Worm (Caenorhabditis elegans) whole organism, early embryonic: ENCODE measurements around the gene C50B6.1.

Source experiments
- B0310.2 ChIP-seq: sonication (generic microtip); optimal IDR thresholded peaks from 2 replicates; lab custom pipeline; 2016; ENCODE audit warnings: mild to moderate bottlenecking, missing genetic modification characterization, missing compliant biosample characterization
- F13C5.2 ChIP-seq: sonication (generic microtip); optimal IDR thresholded peaks from 2 replicates; lab custom pipeline; 2017; ENCODE audit warnings: mild to moderate bottlenecking, missing genetic modification characterization, inconsistent platforms, missing compliant biosample characterization
- aly-1 ChIP-seq: sonication (generic microtip); optimal IDR thresholded peaks from 2 replicates; lab custom pipeline; 2016; ENCODE audit warnings: missing genetic modification characterization, missing compliant biosample characterization
- ama-1 ChIP-seq: fragments of 150-350 bp; optimal IDR thresholded peaks from 2 replicates; lab custom pipeline; 2014
- ceh-13 ChIP-seq: fragments of 200-800 bp; sonication (Bioruptor generic); optimal IDR thresholded peaks from 2 replicates; lab custom pipeline; 2018; ENCODE audit warnings: mild to moderate bottlenecking, missing genetic modification characterization, missing compliant biosample characterization
- ceh-36 ChIP-seq: sonication (generic microtip); optimal IDR thresholded peaks from 2 replicates; lab custom pipeline; 2016; ENCODE audit warnings: missing genetic modification characterization, inconsistent platforms, missing compliant biosample characterization
- ets-7 ChIP-seq: sonication (generic microtip); optimal IDR thresholded peaks from 2 replicates; lab custom pipeline; 2016; ENCODE audit warnings: missing genotype, missing genetic modification characterization, missing compliant biosample characterization
- flt-1 ChIP-seq: fragments of 200-800 bp; sonication (Bioruptor generic); IDR thresholded peaks from 2 replicates; pipeline ENCODE4 v1.3.6; 2022; ENCODE audit warnings: missing genetic modification characterization, missing compliant biosample characterization
- hmbx-1 ChIP-seq: sonication (generic microtip); optimal IDR thresholded peaks from 2 replicates; lab custom pipeline; 2016; ENCODE audit warnings: mild to moderate bottlenecking, missing genetic modification characterization, missing compliant biosample characterization
- hmg-4 ChIP-seq: fragments of 200-800 bp; sonication (Bioruptor generic); optimal IDR thresholded peaks from 2 replicates; lab custom pipeline; 2018; ENCODE audit warnings: mild to moderate bottlenecking, missing genetic modification characterization, missing compliant biosample characterization
- hnd-1 ChIP-seq: sonication (generic microtip); optimal IDR thresholded peaks from 2 replicates; lab custom pipeline; 2016; ENCODE audit warnings: missing genetic modification characterization, missing compliant biosample characterization
- pes-1 ChIP-seq: fragments of 200-800 bp; sonication (Bioruptor generic); IDR thresholded peaks from 2 replicates; pipeline ENCODE4 v1.3.6; 2022; ENCODE audit warnings: missing genetic modification reagents, missing genetic modification characterization, missing compliant biosample characterization
- scrt-1 ChIP-seq: fragments of 200-800 bp; sonication (Bioruptor generic); IDR thresholded peaks from 2 replicates; pipeline ENCODE4 v1.3.6; 2022; ENCODE audit warnings: missing genetic modification characterization, missing compliant biosample characterization
- sea-1 ChIP-seq: fragments of 200-800 bp; sonication (Bioruptor generic); conservative IDR thresholded peaks from 2 replicates; pipeline ENCODE4 v1.3.6; 2022; ENCODE audit warnings: missing genetic modification characterization, missing compliant biosample characterization
- tbx-11 ChIP-seq: fragments of 200-800 bp; sonication (Bioruptor generic); IDR thresholded peaks from 2 replicates; pipeline ENCODE4 v1.3.6; 2022; ENCODE audit warnings: missing genetic modification characterization, missing compliant biosample characterization
- tbx-37 ChIP-seq: fragments of 200-800 bp; sonication (Bioruptor generic); conservative IDR thresholded peaks from 2 replicates; pipeline ENCODE4 v1.3.6; 2022; ENCODE audit warnings: missing genetic modification reagents, missing genetic modification characterization, missing compliant biosample characterization
- tra-4 ChIP-seq: sonication (generic microtip); optimal IDR thresholded peaks from 2 replicates; lab custom pipeline; 2017; ENCODE audit warnings: missing genetic modification characterization, missing compliant biosample characterization

The C50B6.1 gene

DNA sequence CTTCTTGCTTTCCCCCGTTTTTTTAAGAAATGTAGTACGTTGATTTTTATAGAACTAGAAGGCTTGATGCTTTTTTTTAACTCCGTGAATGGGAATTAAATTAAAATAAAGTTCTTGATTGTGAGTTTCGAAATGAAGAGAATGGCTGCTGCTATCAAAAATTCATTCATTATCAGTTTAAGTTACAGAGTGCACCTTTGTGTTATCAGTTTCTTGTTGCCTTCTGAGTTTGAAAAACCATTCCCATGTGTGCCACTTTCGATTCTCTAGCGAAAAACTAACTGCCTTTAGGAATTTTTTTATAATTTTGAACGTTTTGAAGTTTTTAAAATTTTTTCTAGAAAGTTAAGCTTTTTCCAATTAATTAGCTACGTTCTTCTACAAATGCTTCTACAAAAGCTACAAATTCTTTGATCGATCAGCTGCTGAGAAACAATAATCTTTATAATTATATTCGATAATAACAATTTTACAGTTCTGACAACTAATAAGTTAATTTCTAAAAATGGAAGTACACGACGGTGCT, 4.0 kb upstream of the C50B6.1 start, which contains the start of gene C26E1.2:
Gene C26E1.2 (plus strand): TSS at position 476 of the 526 bp plus-strand sequence.
- TF ChIP-seq sea-1 (GFP tag; lab: Robert Waterston, UW) (no peak), hmbx-1 (tag; lab: Kevin White, UChicago) (no peak), scrt-1 (no peak), ets-7 (tag; lab: Kevin White, UChicago) (no peak), hmg-4 (GFP tag; lab: Kevin White, UChicago) (no peak), pes-1 (no peak), ceh-13 (GFP tag; lab: Kevin White, UChicago) (no peak), tbx-11 (GFP tag; lab: Robert Waterston, UW) (no peak), hnd-1 (tag; lab: Kevin White, UChicago) (no peak), B0310.2 (no peak), tbx-37 (GFP tag; lab: Robert Waterston, UW) (no peak), flt-1 (GFP tag; lab: Robert Waterston, UW) (no peak), F13C5.2 (tag; lab: Kevin White, UChicago) (no peak), ama-1 (lab: Kevin White, UChicago) (no peak), aly-1 (tag; lab: Kevin White, UChicago) (no peak)

DNA sequence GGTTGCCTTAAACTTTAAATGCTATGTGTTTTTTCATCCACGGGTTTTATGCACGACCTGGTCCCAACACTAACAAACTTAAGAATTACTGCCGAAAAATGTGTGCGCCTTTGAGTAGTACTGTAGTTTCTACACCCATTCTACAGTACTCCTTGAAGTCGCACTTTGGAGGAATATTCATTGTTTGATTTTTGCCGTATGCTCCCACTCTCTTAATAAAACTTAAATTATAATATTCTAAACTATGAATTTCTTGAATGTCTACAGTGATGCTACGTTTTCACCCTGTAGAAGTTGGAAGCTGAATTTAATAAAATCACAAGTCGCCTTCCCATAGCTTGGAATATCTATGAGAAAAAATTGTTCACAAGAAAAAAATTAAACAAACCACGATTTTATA, 1.1 kb downstream of the C50B6.1 start:
- no peak for TF ChIP-seq scrt-1
- no peak for TF ChIP-seq B0310.2
- TF ChIP-seq aly-1 (tag; lab: Kevin White, UChicago): no peak
- no peak for TF ChIP-seq tbx-37 (GFP tag; lab: Robert Waterston, UW)
- no peak for TF ChIP-seq tra-4 (tag; lab: Kevin White, UChicago)
- no peak for TF ChIP-seq hmg-4 (GFP tag; lab: Kevin White, UChicago)
- no peak for TF ChIP-seq F13C5.2 (tag; lab: Kevin White, UChicago)
- no peak for TF ChIP-seq ama-1 (lab: Kevin White, UChicago)
- no peak for TF ChIP-seq hnd-1 (tag; lab: Kevin White, UChicago)
- TF ChIP-seq pes-1: no peak
- no peak for TF ChIP-seq ets-7 (tag; lab: Kevin White, UChicago)
- TF ChIP-seq tbx-11 (GFP tag; lab: Robert Waterston, UW): no peak
- TF ChIP-seq ceh-36 (tag; lab: Kevin White, UChicago): no peak
- no peak for TF ChIP-seq hmbx-1 (tag; lab: Kevin White, UChicago)
- no peak for TF ChIP-seq flt-1 (GFP tag; lab: Robert Waterston, UW)
- no peak for TF ChIP-seq sea-1 (GFP tag; lab: Robert Waterston, UW)

DNA sequence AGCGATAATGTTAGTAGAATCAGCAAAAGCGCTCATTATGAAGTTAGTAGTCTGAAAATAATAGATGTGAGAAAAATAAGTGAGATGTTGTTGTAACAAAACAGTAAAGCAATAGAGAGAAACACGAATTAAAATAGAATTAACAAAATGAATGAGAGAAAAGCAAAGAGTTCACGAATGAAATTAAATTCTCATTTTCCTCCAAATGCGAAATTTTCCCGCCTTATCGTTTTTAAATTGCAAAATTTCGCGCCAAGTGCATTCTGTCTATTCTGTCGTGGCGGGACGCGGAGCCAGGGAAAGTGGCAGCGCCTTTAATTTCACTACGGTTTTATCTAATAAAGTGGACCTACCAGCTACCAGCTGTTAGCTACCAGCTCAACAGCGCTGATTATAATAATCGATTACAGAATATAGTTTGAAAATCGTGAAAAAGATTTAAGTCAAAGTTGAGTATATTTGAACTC, 3.5 kb downstream of the C50B6.1 start, which contains the start of gene nasp-2:
Gene nasp-2 (minus strand): TSS at position 51 of the 467 bp plus-strand sequence.
- TF ChIP-seq sea-1 (GFP tag; lab: Robert Waterston, UW) (no peak), F13C5.2 (tag; lab: Kevin White, UChicago) (no peak), hmbx-1 (tag; lab: Kevin White, UChicago) (no peak), aly-1 (tag; lab: Kevin White, UChicago) (no peak), scrt-1 (no peak)

- TF ChIP-seq hnd-1 (tag; lab: Kevin White, UChicago) (no peak), tbx-37 (GFP tag; lab: Robert Waterston, UW) (peak; percentile 71)
Measured at ce11 chrV:13313045-13313623, 4.4 kb downstream of the C50B6.1 start, which contains the start of gene C50B6.3. C50B6.3 (plus strand) TSS chrV:13313573.

- no peak for TF ChIP-seq ceh-36 (tag; lab: Kevin White, UChicago)
- TF ChIP-seq hmbx-1 (tag; lab: Kevin White, UChicago): no peak
- no peak for TF ChIP-seq ama-1 (lab: Kevin White, UChicago)
- TF ChIP-seq F13C5.2 (tag; lab: Kevin White, UChicago): no peak
- TF ChIP-seq sea-1 (GFP tag; lab: Robert Waterston, UW): no peak
- TF ChIP-seq ets-7 (tag; lab: Kevin White, UChicago): no peak
Measured at ce11 chrV:13317911-13318502, 9.3 kb downstream of the C50B6.1 start, which contains the start of the genes col-161 and srh-18. col-161 (minus strand) TSS chrV:13318011. srh-18 (plus strand) TSS chrV:13318452.

DNA sequence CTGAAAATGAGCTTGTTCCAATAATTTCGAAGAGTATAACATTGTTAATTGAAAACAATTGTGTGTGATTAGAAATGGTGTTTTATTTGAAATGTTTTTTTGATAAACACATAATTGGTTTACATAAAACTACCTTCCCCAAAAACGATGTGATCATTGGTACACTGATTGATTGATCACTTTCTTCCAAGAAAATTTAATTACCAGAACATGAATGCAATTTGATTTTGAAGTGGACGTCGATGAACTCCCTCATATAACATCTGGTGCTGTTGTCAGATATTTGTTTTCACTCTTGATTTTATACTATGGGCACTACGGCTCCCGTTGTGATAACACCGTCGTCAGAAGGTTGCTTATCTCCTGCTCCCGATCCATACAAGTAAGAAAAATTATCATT, 12.0 kb downstream of the C50B6.1 start, which contains the start of gene srh-15:
Gene srh-15 (plus strand): TSS at position 301 of the 400 bp plus-strand sequence.
- no peak for TF ChIP-seq ceh-13 (GFP tag; lab: Kevin White, UChicago)
- no peak for TF ChIP-seq B0310.2
- TF ChIP-seq tbx-37 (GFP tag; lab: Robert Waterston, UW): no peak
- TF ChIP-seq sea-1 (GFP tag; lab: Robert Waterston, UW): no peak
- no peak for TF ChIP-seq ets-7 (tag; lab: Kevin White, UChicago)
- TF ChIP-seq ceh-36 (tag; lab: Kevin White, UChicago): no peak

DNA sequence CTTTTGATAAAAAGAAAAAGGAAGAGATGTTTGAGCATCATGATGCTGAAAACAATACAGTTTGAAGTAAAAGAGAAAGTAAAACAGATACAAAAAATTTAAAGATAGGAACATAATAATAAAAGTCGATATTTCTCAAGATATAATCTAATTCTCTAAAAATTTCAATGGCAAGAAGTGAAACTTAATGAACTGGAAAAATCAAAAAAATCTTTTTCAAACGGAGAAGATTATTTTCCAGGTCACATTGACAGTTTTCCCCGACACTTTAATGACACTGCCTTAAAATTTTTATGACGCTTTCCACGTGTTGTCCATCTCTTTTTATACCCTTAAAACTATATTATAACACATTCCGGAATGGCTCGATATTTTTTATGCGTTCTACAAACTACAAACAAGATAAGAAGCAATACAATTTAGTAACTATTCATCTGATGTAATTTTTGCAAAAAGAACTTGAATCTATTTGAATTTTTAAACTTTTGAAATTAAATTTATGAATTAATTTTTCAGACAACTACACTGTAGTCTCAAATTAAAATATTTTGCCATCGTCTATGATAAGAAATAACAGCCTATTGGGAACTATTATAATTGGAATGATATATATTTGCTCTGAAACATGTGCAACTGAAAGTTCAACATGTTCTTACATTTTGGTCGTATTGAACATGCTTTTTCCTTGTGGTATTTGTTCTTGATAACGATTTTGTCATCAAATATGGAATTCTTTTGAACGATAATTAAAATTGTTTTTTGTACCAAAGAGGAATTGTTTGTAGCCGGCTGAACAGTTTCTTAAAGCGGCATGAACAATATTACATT, 16.4 kb downstream of the C50B6.1 start, which contains the start of gene C50B6.7:
Gene C50B6.7 (minus strand): TSS at position 51 of the 828 bp plus-strand sequence.
- no peak for TF ChIP-seq ama-1 (lab: Kevin White, UChicago)
- TF ChIP-seq ceh-13 (GFP tag; lab: Kevin White, UChicago): no peak
- no peak for TF ChIP-seq pes-1
- TF ChIP-seq F13C5.2 (tag; lab: Kevin White, UChicago): no peak
- no peak for TF ChIP-seq hnd-1 (tag; lab: Kevin White, UChicago)
- TF ChIP-seq tra-4 (tag; lab: Kevin White, UChicago): no peak
- TF ChIP-seq sea-1 (GFP tag; lab: Robert Waterston, UW): no peak
- no peak for TF ChIP-seq flt-1 (GFP tag; lab: Robert Waterston, UW)
- TF ChIP-seq ets-7 (tag; lab: Kevin White, UChicago): no peak
- no peak for TF ChIP-seq scrt-1
- no peak for TF ChIP-seq aly-1 (tag; lab: Kevin White, UChicago)
- TF ChIP-seq tbx-37 (GFP tag; lab: Robert Waterston, UW): no peak
- TF ChIP-seq hmg-4 (GFP tag; lab: Kevin White, UChicago): no peak
- TF ChIP-seq hmbx-1 (tag; lab: Kevin White, UChicago): no peak
- no peak for TF ChIP-seq ceh-36 (tag; lab: Kevin White, UChicago)
- TF ChIP-seq B0310.2: no peak
- TF ChIP-seq tbx-11 (GFP tag; lab: Robert Waterston, UW): no peak
